Worm (Caenorhabditis elegans) whole organism, L3 larva: Measurements from ENCODE around the gene tre-5.
A peak's percentile ranks its signal among the peaks of the same experiment; 100 is the strongest.

Source experiments
- R02D3.7 ChIP-seq: fragments of 150-350 bp; optimal IDR thresholded peaks from 2 replicates; lab custom pipeline; 2014; ENCODE audit warnings: missing biosample characterization, missing genetic modification characterization
- ama-1 ChIP-seq: fragments of 150-350 bp; optimal IDR thresholded peaks from 2 replicates; lab custom pipeline; 2018
- elt-2 ChIP-seq: sonication (generic microtip); optimal IDR thresholded peaks from 2 replicates; lab custom pipeline; 2016; ENCODE audit warnings: missing genetic modification reagents, mild to moderate bottlenecking, missing genetic modification characterization, missing compliant biosample characterization
- hmg-11 ChIP-seq: sonication (generic microtip); optimal IDR thresholded peaks from 2 replicates; lab custom pipeline; 2016; ENCODE audit warnings: missing genetic modification characterization, missing compliant biosample characterization
- jun-1 ChIP-seq: fragments of 150-350 bp; optimal IDR thresholded peaks from 2 replicates; lab custom pipeline; 2014; ENCODE audit warnings: missing biosample characterization, missing genetic modification reagents, missing genetic modification characterization
- lsy-12 ChIP-seq: sonication (generic microtip); optimal IDR thresholded peaks from 2 replicates; lab custom pipeline; 2016; ENCODE audit warnings: mild to moderate bottlenecking, missing genetic modification characterization, missing compliant biosample characterization
- nhr-11 ChIP-seq: fragments of 150-350 bp; optimal IDR thresholded peaks from 2 replicates; lab custom pipeline; 2014; ENCODE audit warnings: missing biosample characterization, missing genetic modification characterization
- nhr-76 ChIP-seq: fragments of 150-350 bp; sonication (generic microtip); optimal IDR thresholded peaks from 5 replicates; lab custom pipeline; 2014; ENCODE audit warnings: missing biosample characterization, missing genetic modification characterization
- pqm-1 ChIP-seq: fragments of 150-350 bp; optimal IDR thresholded peaks from 2 replicates; lab custom pipeline; 2017; ENCODE audit warnings: missing biosample characterization, missing genetic modification characterization, inconsistent platforms
- skn-1 ChIP-seq: fragments of 150-350 bp; optimal IDR thresholded peaks from 2 replicates; lab custom pipeline; 2014; ENCODE audit warnings: missing biosample characterization, missing genetic modification characterization
- tbx-2 ChIP-seq: sonication (generic microtip); optimal IDR thresholded peaks from 2 replicates; lab custom pipeline; 2016; ENCODE audit warnings: mild to moderate bottlenecking, missing genetic modification characterization, missing compliant biosample characterization
- unc-39 ChIP-seq: sonication (generic microtip); optimal IDR thresholded peaks from 4 replicates; lab custom pipeline; 2017; ENCODE audit warnings: missing biosample characterization, missing genetic modification characterization
- unc-62 ChIP-seq: fragments of 150-350 bp; sonication (generic microtip); optimal IDR thresholded peaks from 4 replicates; lab custom pipeline; 2014; ENCODE audit warnings: missing biosample characterization, missing genetic modification reagents, missing genetic modification characterization
- ztf-11 ChIP-seq: fragments of 150-350 bp; optimal IDR thresholded peaks from 2 replicates; lab custom pipeline; 2014; ENCODE audit warnings: missing biosample characterization, missing genetic modification characterization

DNA sequence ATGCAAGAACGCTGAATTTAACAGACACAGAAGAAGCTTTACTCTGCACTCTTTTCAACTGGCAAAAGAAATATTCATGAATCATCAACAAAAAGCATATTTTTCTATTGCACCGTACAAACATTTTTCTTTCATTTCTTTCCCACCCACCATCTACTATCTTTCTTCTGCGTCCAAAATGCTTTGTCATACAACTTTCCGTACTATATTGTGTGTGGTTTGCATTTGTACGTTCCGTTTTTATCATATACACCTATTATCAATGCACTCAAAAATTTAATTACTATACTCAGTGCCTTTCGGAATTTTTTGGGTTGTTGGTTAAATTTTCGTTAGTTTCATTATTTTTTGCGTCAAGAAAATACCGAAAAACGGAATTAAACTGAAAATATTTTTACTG is 12.6 kb upstream of the tre-5 start:
- TF ChIP-seq pqm-1 (tag; lab: Kevin White, UChicago), result peak; percentile 27
- no peak for TF ChIP-seq ztf-11 (tag; lab: Kevin White, UChicago)
- TF ChIP-seq R02D3.7 (tag; lab: Kevin White, UChicago), result no peak
- TF ChIP-seq lsy-12 (tag; lab: Kevin White, UChicago), result no peak
- TF ChIP-seq hmg-11 (tag; lab: Kevin White, UChicago), result no peak
- TF ChIP-seq tbx-2 (tag; lab: Kevin White, UChicago), result no peak
- TF ChIP-seq jun-1 (tag; lab: Kevin White, UChicago), result no peak
- no peak for TF ChIP-seq nhr-76 (tag; lab: Kevin White, UChicago)
- no peak for TF ChIP-seq ama-1 (lab: Kevin White, UChicago)
- TF ChIP-seq unc-39 (tag; lab: Kevin White, UChicago), result no peak
- TF ChIP-seq elt-2 (tag; lab: Kevin White, UChicago), result peak; percentile 41
- TF ChIP-seq skn-1 (tag; lab: Kevin White, UChicago), result no peak
- no peak for TF ChIP-seq unc-62 (GFP tag; lab: Kevin White, UChicago)
- TF ChIP-seq nhr-11 (tag; lab: Kevin White, UChicago), result no peak
